Worm (Caenorhabditis elegans): ENCODE data around the gene acs-19.
"Not testable (repeated sequence)": the region's sequence is repeated elsewhere in the genome, so short reads cannot be mapped to it uniquely, and the experiment has no call there.

DNA sequence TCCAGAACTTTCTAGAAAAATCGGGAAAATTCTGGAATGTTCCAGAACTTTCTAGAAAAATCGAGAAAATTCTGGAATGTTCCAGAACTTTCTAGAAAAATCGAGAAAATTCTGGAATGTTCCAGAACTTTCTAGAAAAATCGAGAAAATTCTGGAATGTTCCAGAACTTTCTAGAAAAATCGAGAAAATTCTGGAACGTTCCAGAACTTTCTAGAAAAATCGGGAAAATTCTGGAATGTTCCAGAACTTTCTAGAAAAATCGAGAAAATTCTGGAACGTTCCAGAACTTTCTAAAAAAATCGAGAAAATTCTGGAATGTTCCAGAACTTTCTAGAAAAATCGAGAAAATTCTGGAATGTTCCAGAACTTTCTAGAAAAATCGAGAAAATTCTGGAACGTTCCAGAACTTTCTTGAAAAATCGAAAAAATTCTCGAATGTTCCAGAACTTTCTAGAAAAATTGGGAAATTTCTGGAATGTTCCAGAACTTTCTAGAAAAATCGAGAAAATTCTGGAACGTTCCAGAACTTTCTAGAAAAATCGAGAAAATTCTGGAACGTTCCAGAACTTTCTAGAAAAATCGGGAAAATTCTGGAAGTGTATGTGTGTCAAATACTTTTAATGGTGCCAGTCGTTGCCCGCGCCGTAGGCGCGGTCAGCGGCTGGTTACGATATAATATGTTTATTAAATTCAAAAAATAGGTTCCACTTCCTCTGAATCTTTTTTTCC is 33.0 kb downstream of the acs-19 start:
- TF ChIP-seq lin-54 (GFP tag; optimal IDR thresholded peaks at IDR 0.05); pha-4 (tag; optimal IDR thresholded peaks at IDR 0.05); B0035.1 (tag; optimal IDR thresholded peaks at IDR 0.05); tbp1 (GFP tag; optimal IDR thresholded peaks at IDR 0.05): not testable (repeated sequence)
- TF ChIP-seq lag-1 (GFP tag; IDR thresholded peaks at IDR 0.05) (peak; percentile 83; the same call in 1 of the 2 replicates), let-526 (GFP tag; IDR thresholded peaks at IDR 0.05) (peak; percentile 94)
